Fruit fly (Drosophila melanogaster): ENCODE results near the gene Jhbp11.

dm6 chr3R:27137914-27138323 lies 36.9 kb downstream of the Jhbp11 start:
- no peak for TF ChIP-seq ovo (GFP tag; optimal IDR thresholded peaks at IDR 0.05)
- TF ChIP-seq CG7045 (GFP tag; optimal IDR thresholded peaks at IDR 0.05), result no peak
- TF ChIP-seq CG5204 (GFP tag; optimal IDR thresholded peaks at IDR 0.05), result no peak
- TF ChIP-seq bab1 (GFP tag; optimal IDR thresholded peaks at IDR 0.05), result no peak
- no peak for TF ChIP-seq pad (GFP tag; optimal IDR thresholded peaks at IDR 0.05)
- TF ChIP-seq Clk (GFP tag; optimal IDR thresholded peaks at IDR 0.05), result no peak
- no peak for TF ChIP-seq CG33017 (tag; optimal IDR thresholded peaks at IDR 0.05)

Measured in whole organism, adult.